Fruit fly (Drosophila melanogaster): ENCODE measurements around the gene eff.

Gene eff

DNA sequence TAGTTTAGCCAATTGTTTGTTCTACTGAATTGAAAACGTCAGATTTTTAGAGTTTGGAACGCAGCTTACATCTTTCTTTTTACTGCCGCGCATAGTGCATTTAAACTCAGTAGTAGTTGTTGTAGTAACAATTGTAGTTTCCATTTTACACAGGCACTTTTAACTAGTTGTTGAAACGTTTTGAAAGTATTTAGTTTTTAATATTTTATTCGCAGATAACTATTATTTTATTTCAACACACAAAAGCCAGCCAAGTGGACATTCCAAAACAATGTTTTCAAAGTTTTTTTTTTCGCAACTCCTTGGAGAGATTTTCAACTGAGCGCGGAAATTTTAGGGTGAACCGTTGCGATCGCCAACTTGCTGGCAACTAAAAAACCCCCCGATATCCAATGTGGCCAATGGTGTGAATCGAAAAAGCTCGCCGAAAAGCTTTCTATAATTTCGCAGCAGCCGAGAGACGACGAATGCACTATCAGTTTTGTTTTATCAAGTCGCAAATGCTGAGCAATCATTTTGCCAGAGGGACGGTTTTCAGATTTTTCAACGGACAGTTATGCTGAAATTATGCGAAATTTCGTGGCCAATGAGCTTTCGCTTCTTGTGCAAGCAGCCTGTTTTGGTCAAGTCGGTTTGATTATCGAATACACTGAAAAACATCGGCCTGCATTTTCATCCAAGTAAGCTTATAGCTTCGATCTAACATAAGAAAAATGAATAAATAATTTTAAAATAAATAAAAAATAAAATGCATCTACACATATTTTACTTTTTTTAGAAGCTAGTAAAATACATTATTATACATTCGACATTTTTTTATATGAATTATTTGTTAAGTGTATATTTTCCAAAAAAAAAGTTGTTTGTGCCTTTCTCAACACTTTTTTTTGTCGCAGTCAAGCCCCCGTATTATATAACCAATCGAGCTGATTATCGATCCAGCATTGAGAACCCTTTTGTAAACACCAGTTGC is 12.1 kb downstream of the eff start (continued):
- TF ChIP-seq CG7368 (GFP tag; optimal IDR thresholded peaks at IDR 0.05) (peak; percentile 69), CG31627 (GFP tag; optimal IDR thresholded peaks at IDR 0.05) (peak; percentile 32), achi (GFP tag; optimal IDR thresholded peaks at IDR 0.05) (peak; percentile 76), CG32006 (GFP tag; optimal IDR thresholded peaks at IDR 0.05) (peak; percentile 69), Sox14 (GFP tag; optimal IDR thresholded peaks at IDR 0.05) (no peak), Hr4 (GFP tag; optimal IDR thresholded peaks at IDR 0.05) (peak; percentile 46), svp (GFP tag) (peak; percentile 76), Sox102F (GFP tag; optimal IDR thresholded peaks at IDR 0.05) (peak; percentile 62), Smox (GFP tag; optimal IDR thresholded peaks at IDR 0.05) (peak; percentile 65), vri (GFP tag; optimal IDR thresholded peaks at IDR 0.05) (peak; percentile 65), Eip75B (GFP tag; optimal IDR thresholded peaks at IDR 0.05) (no peak)

DNA sequence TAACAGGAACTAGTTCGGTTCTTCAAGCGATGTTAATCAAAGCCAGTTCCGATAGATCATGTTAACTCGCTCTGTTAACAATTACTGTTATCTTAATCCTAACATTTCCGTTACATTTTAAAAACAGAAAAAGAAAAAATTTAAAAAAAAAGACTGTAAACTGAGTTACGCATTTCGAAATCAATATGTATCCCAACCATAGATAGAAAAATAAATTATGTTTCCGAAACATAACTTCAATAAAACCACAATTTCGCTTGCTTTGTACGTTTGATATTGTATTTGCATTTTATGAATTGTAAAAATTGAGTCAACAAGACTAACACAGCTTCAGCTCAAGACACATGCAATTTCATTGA is 16.6 kb downstream of the eff start:
- TF ChIP-seq fd85E (GFP tag; optimal IDR thresholded peaks at IDR 0.05) (peak; percentile 41), CG34406 (GFP tag; optimal IDR thresholded peaks at IDR 0.05) (no peak), fkh (GFP tag; optimal IDR thresholded peaks at IDR 0.05) (no peak), CG6854 (GFP tag; optimal IDR thresholded peaks at IDR 0.05) (no peak), CG4318 (GFP tag; optimal IDR thresholded peaks at IDR 0.05) (no peak)

DNA sequence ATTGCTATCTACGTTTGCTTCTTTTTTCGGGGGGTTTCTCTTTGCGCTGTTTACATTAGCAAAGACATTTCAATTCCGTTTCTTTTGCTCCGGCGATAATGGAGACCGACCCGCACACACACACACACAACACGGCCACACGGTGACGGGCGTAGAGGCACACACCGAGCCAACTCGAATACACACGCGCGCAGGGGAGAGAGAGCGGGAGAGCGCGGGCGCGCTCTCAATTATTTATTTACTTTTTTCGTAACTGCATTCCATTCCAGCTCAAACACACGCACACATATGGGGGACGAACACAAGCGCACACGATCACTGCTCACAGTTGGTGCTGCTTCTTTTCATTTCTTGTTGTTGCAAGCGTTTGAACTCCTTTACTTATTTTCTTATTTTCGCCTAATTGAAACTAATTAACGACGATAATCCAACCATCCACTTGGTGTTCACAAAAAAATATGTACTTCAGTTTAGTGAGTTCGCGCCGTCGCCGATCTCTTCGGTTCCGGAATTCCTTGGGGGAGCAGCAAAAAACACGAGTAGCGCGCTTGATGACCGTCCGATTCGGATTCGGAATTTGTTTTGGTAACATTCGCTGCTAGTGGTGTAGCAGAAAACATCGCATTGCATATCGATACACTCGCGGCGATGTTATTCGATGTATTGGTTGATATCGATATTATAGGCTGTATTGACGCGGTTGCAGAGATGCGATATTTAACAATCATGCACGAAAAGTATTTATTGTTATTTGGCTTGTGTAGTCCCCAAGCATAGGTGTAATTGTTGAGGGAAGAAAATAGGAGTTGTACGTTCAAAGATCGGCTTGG is 17.2 kb downstream of the eff start, which contains the start of gene kibra:
Gene kibra (minus strand): TSS at position 591 of the 830 bp plus-strand sequence.
- TF ChIP-seq CG7368 (GFP tag; optimal IDR thresholded peaks at IDR 0.05) (peak; percentile 1), Hr38 (GFP tag; optimal IDR thresholded peaks at IDR 0.05) (no peak), lz (GFP tag; optimal IDR thresholded peaks at IDR 0.05) (peak; percentile 65), CG11294 (GFP tag; IDR thresholded peaks at IDR 0.05) (no peak), CG8119 (GFP tag; IDR thresholded peaks at IDR 0.05) (no peak), vri (GFP tag; optimal IDR thresholded peaks at IDR 0.05) (peak; percentile 81), fd85E (GFP tag; optimal IDR thresholded peaks at IDR 0.05) (no peak), dac (GFP tag; optimal IDR thresholded peaks at IDR 0.05) (no peak), acj6 (GFP tag; optimal IDR thresholded peaks at IDR 0.05) (peak; percentile 44), CG6854 (GFP tag; optimal IDR thresholded peaks at IDR 0.05) (peak; percentile 68), CG3919 (GFP tag; optimal IDR thresholded peaks at IDR 0.05) (peak; percentile 63), Met (GFP tag; optimal IDR thresholded peaks at IDR 0.05) (peak; percentile 41), CG10669 (GFP tag; optimal IDR thresholded peaks at IDR 0.05) (peak; percentile 23), CG8632 (GFP tag; optimal IDR thresholded peaks at IDR 0.05) (no peak), CG11762 (GFP tag; optimal IDR thresholded peaks at IDR 0.05; ENCODE audit: insufficient read depth) (peak; percentile 41), ss (GFP tag; optimal IDR thresholded peaks at IDR 0.05) (peak; percentile 6 to 56), CG6792 (GFP tag; optimal IDR thresholded peaks at IDR 0.05) (peak; percentile 28), cyc (GFP tag; optimal IDR thresholded peaks at IDR 0.05) (peak; percentile 78), CG8319 (GFP tag; optimal IDR thresholded peaks at IDR 0.05) (no peak), CG3032 (tag; optimal IDR thresholded peaks at IDR 0.05) (peak; percentile 55), fkh (GFP tag; optimal IDR thresholded peaks at IDR 0.05) (peak; percentile 98), topi (GFP tag; optimal IDR thresholded peaks at IDR 0.05) (peak; percentile 46), net (GFP tag; optimal IDR thresholded peaks at IDR 0.05) (peak; percentile 2), Sox102F (GFP tag; optimal IDR thresholded peaks at IDR 0.05) (peak; percentile 56), pdm3 (GFP tag; optimal IDR thresholded peaks at IDR 0.05) (peak; percentile 53), Eip93F (GFP tag; optimal IDR thresholded peaks at IDR 0.05) (peak; percentile 45), spab (GFP tag; optimal IDR thresholded peaks at IDR 0.05) (no peak), CG16779 (tag; optimal IDR thresholded peaks at IDR 0.05) (no peak), achi (GFP tag; optimal IDR thresholded peaks at IDR 0.05) (peak; percentile 6), svp (GFP tag) (peak; percentile 79), CG15336 (GFP tag; IDR thresholded peaks at IDR 0.05) (no peak), CG10631 (GFP tag; optimal IDR thresholded peaks at IDR 0.05) (peak; percentile 52), CG11902 (GFP tag; optimal IDR thresholded peaks at IDR 0.05) (peak; percentile 62), CG6808 (GFP tag; optimal IDR thresholded peaks at IDR 0.05) (no peak), CG32006 (GFP tag; optimal IDR thresholded peaks at IDR 0.05) (peak; percentile 36), Gug (GFP tag; IDR thresholded peaks at IDR 0.05) (no peak), Eip78C (GFP tag) (peak; percentile 76)
